Fruit fly (Drosophila melanogaster) whole organism, embryonic: ENCODE data around the gene lbe.

Source experiments
- CG10274 ChIP-seq: fragments of 200-800 bp; sonication (Bioruptor generic); optimal IDR thresholded peaks from 3 replicates; lab custom pipeline; 2017; ENCODE audit warnings: missing biosample characterization, mild to moderate bottlenecking, missing genetic modification characterization
- CG11398 ChIP-seq: fragments of 200-800 bp; sonication (Bioruptor generic); optimal IDR thresholded peaks from 2 replicates; lab custom pipeline; 2016; ENCODE audit warnings: missing biosample characterization, missing genetic modification characterization
- CG11456 ChIP-seq: fragments of 200-800 bp; sonication (Bioruptor generic); IDR thresholded peaks from 3 replicates; pipeline ENCODE4 v1.3.6; 2022; ENCODE audit warnings: missing biosample characterization, missing genetic modification characterization
- CG13624 ChIP-seq: fragments of 200-800 bp; sonication (Bioruptor generic); optimal IDR thresholded peaks from 2 replicates; lab custom pipeline; 2016; ENCODE audit warnings: missing biosample characterization, missing genetic modification characterization
- CG13894 ChIP-seq: fragments of 200-800 bp; sonication (Bioruptor generic); optimal IDR thresholded peaks from 3 replicates; lab custom pipeline; 2018; ENCODE audit warnings: missing biosample characterization, mild to moderate bottlenecking, missing genetic modification characterization, moderate library complexity
- CG17568 ChIP-seq: fragments of 200-800 bp; sonication (Bioruptor generic); optimal IDR thresholded peaks from 2 replicates; lab custom pipeline; 2018; ENCODE audit warnings: missing biosample characterization, mild to moderate bottlenecking, missing genetic modification characterization, moderate library complexity
- CG18011 ChIP-seq: fragments of 200-800 bp; sonication (Bioruptor generic); optimal IDR thresholded peaks from 2 replicates; lab custom pipeline; 2017; ENCODE audit warnings: missing biosample characterization, missing genetic modification characterization, mild to moderate bottlenecking, moderate library complexity, missing genotype
- CG2199 ChIP-seq: fragments of 200-800 bp; sonication (Bioruptor generic); IDR thresholded peaks from 3 replicates; pipeline ENCODE4 v1.3.6; 2022; ENCODE audit warnings: missing biosample characterization, missing genetic modification characterization
- CG2712 ChIP-seq: fragments of 200-800 bp; optimal IDR thresholded peaks from 3 replicates; lab custom pipeline; 2019; ENCODE audit warnings: missing biosample characterization, mild to moderate bottlenecking, missing genetic modification characterization, moderate library complexity
- CG2889 ChIP-seq: fragments of 200-800 bp; sonication (Bioruptor generic); IDR thresholded peaks from 3 replicates; pipeline ENCODE4 v1.3.6; 2022; ENCODE audit warnings: missing biosample characterization, missing genetic modification characterization
- CG30431 ChIP-seq: fragments of 200-800 bp; sonication (Bioruptor generic); optimal IDR thresholded peaks from 2 replicates; lab custom pipeline; 2017; ENCODE audit warnings: missing biosample characterization, missing genetic modification characterization
- CG32532 ChIP-seq: fragments of 200-800 bp; sonication (Bioruptor generic); IDR thresholded peaks from 2 replicates; pipeline ENCODE4 v1.3.6; 2022; ENCODE audit warnings: missing biosample characterization, missing genetic modification characterization
- CG33213 ChIP-seq: fragments of 200-800 bp; sonication (Bioruptor generic); optimal IDR thresholded peaks from 3 replicates; lab custom pipeline; 2016; ENCODE audit warnings: missing biosample characterization, missing genetic modification characterization
- CG6813 ChIP-seq: fragments of 200-800 bp; sonication (Bioruptor generic); optimal IDR thresholded peaks from 2 replicates; lab custom pipeline; 2017; ENCODE audit warnings: missing biosample characterization, missing genetic modification characterization, mild to moderate bottlenecking, moderate library complexity, missing genetic modification reagents
- CG7556 ChIP-seq: fragments of 200-800 bp; sonication (Bioruptor generic); optimal IDR thresholded peaks from 2 replicates; lab custom pipeline; 2017; ENCODE audit warnings: missing biosample characterization, mild to moderate bottlenecking, missing genetic modification characterization
- CG7963 ChIP-seq: fragments of 200-800 bp; sonication (Bioruptor generic); IDR thresholded peaks from 3 replicates; pipeline ENCODE4 v1.3.6; 2022; ENCODE audit warnings: missing biosample characterization, missing genetic modification characterization; ENCODE audit not compliant: partially characterized antibody
- CG9437 ChIP-seq: fragments of 200-800 bp; sonication (Bioruptor generic); optimal IDR thresholded peaks from 2 replicates; lab custom pipeline; 2018; ENCODE audit warnings: missing biosample characterization, mild to moderate bottlenecking, missing genetic modification characterization
- CG9817 ChIP-seq: fragments of 200-800 bp; sonication (Bioruptor generic); optimal IDR thresholded peaks from 2 replicates; lab custom pipeline; 2018; ENCODE audit warnings: missing biosample characterization, mild to moderate bottlenecking, missing genetic modification characterization, moderate library complexity
- Dll ChIP-seq: fragments of 200-800 bp; sonication (Bioruptor generic); IDR thresholded peaks from 4 replicates; pipeline ENCODE4 v1.3.6; 2022; ENCODE audit warnings: missing biosample characterization, missing genetic modification characterization; ENCODE audit not compliant: partially characterized antibody
- E2f1 ChIP-seq: fragments of 200-800 bp; sonication (Bioruptor generic); IDR thresholded peaks from 2 replicates; pipeline ENCODE4 v1.3.6; 2022; ENCODE audit warnings: missing biosample characterization, missing genetic modification characterization
- HHEX ChIP-seq: fragments of 200-800 bp; sonication (Bioruptor generic); optimal IDR thresholded peaks from 3 replicates; lab custom pipeline; 2017; ENCODE audit warnings: missing biosample characterization, mild to moderate bottlenecking, missing genetic modification characterization, missing genetic modification reagents
- HLH4C ChIP-seq: fragments of 200-800 bp; sonication (Bioruptor generic); IDR thresholded peaks from 3 replicates; pipeline ENCODE4 v1.3.6; 2022; ENCODE audit warnings: missing biosample characterization, missing genetic modification characterization; ENCODE audit not compliant: partially characterized antibody
- Hmr ChIP-seq: fragments of 200-800 bp; sonication (Bioruptor generic); optimal IDR thresholded peaks from 3 replicates; lab custom pipeline; 2017; ENCODE audit warnings: mild to moderate bottlenecking, missing biosample characterization, missing genetic modification reagents, missing genetic modification characterization
- Hmx ChIP-seq: fragments of 200-800 bp; sonication (Bioruptor generic); optimal IDR thresholded peaks from 2 replicates; lab custom pipeline; 2016; ENCODE audit warnings: missing biosample characterization, missing genetic modification characterization
- NfI ChIP-seq: fragments of 200-800 bp; sonication (Bioruptor generic); optimal IDR thresholded peaks from 3 replicates; lab custom pipeline; 2018; ENCODE audit warnings: missing biosample characterization, mild to moderate bottlenecking, missing genetic modification characterization, moderate library complexity
- Oaz ChIP-seq: fragments of 200-800 bp; sonication (Bioruptor generic); IDR thresholded peaks from 2 replicates; pipeline ENCODE4 v1.3.6; 2022; ENCODE audit warnings: missing biosample characterization, missing genetic modification characterization
- Optix ChIP-seq: fragments of 200-800 bp; sonication (Bioruptor generic); IDR thresholded peaks from 3 replicates; pipeline ENCODE4 v1.3.6; 2022; ENCODE audit warnings: missing biosample characterization, missing genetic modification characterization
- Vsx1 ChIP-seq: fragments of 200-800 bp; sonication (Bioruptor generic); optimal IDR thresholded peaks from 2 replicates; lab custom pipeline; 2017; ENCODE audit warnings: missing biosample characterization, mild to moderate bottlenecking, missing genetic modification characterization, missing genetic modification reagents
- Xrp1 ChIP-seq: fragments of 200-800 bp; sonication (Bioruptor generic); IDR thresholded peaks from 2 replicates; pipeline ENCODE4 v1.3.6; 2022; ENCODE audit warnings: missing biosample characterization, missing genetic modification characterization
- abd-A ChIP-seq: fragments of 200-800 bp; sonication (Bioruptor generic); optimal IDR thresholded peaks from 3 replicates; lab custom pipeline; 2019; ENCODE audit warnings: missing biosample characterization, mild to moderate bottlenecking, missing genetic modification characterization, moderate library complexity
- al ChIP-seq: fragments of 200-800 bp; sonication (Bioruptor generic); IDR thresholded peaks from 2 replicates; pipeline ENCODE4 v1.3.6; 2022; ENCODE audit warnings: missing biosample characterization, missing genetic modification characterization
- ash1 ChIP-seq: fragments of 200-800 bp; sonication (Bioruptor generic); optimal IDR thresholded peaks from 2 replicates; lab custom pipeline; 2018; ENCODE audit warnings: missing biosample characterization, mild to moderate bottlenecking, missing genetic modification characterization
- bowl ChIP-seq: fragments of 200-800 bp; sonication (Bioruptor generic); IDR thresholded peaks from 2 replicates; pipeline ENCODE4 v1.3.6; 2022; ENCODE audit warnings: missing biosample characterization, missing genetic modification characterization
- crp ChIP-seq, 2 experiments: fragments of 200-800 bp; sonication (Bioruptor generic); optimal IDR thresholded peaks; 2 replicates in 1 of 2; 3 replicates in 1 of 2; lab custom pipeline; 2017; ENCODE audit warnings: missing biosample characterization in 2 of 2, missing genetic modification characterization in 2 of 2, mild to moderate bottlenecking in 1 of 2, moderate library complexity in 1 of 2
- cwo ChIP-seq: fragments of 200-800 bp; sonication (Bioruptor generic); optimal IDR thresholded peaks from 3 replicates; lab custom pipeline; 2017; ENCODE audit warnings: missing biosample characterization, missing genetic modification characterization, mild to moderate bottlenecking, moderate library complexity, missing genetic modification reagents
- dan ChIP-seq: fragments of 200-800 bp; sonication (Bioruptor generic); IDR thresholded peaks from 2 replicates; pipeline ENCODE4 v1.3.6; 2022; ENCODE audit warnings: missing biosample characterization, missing genetic modification characterization
- danr ChIP-seq: fragments of 200-800 bp; sonication (Bioruptor generic); IDR thresholded peaks from 2 replicates; pipeline ENCODE4 v1.3.6; 2022; ENCODE audit warnings: missing biosample characterization, missing genetic modification characterization
- dmrt11E ChIP-seq: fragments of 200-800 bp; sonication (Bioruptor generic); optimal IDR thresholded peaks from 3 replicates; lab custom pipeline; 2018; ENCODE audit warnings: missing biosample characterization, mild to moderate bottlenecking, missing genetic modification characterization, moderate library complexity
- grau ChIP-seq: fragments of 200-800 bp; optimal IDR thresholded peaks from 3 replicates; lab custom pipeline; 2019; ENCODE audit warnings: missing biosample characterization, mild to moderate bottlenecking, missing genetic modification characterization, moderate library complexity
- maf-S ChIP-seq: fragments of 200-800 bp; sonication (Bioruptor generic); optimal IDR thresholded peaks from 2 replicates; lab custom pipeline; 2016; ENCODE audit warnings: missing biosample characterization, missing genetic modification characterization
- nmo ChIP-seq: fragments of 200-800 bp; sonication (Bioruptor generic); optimal IDR thresholded peaks from 2 replicates; lab custom pipeline; 2018; ENCODE audit warnings: missing biosample characterization, mild to moderate bottlenecking, missing genetic modification characterization, moderate library complexity
- pnt ChIP-seq: fragments of 200-800 bp; sonication (Bioruptor generic); optimal IDR thresholded peaks from 3 replicates; lab custom pipeline; 2016; ENCODE audit warnings: missing biosample characterization, missing genetic modification characterization
- pros ChIP-seq: fragments of 200-800 bp; sonication (Bioruptor generic); optimal IDR thresholded peaks from 3 replicates; lab custom pipeline; 2019; ENCODE audit warnings: missing biosample characterization, mild to moderate bottlenecking, missing genetic modification characterization, moderate library complexity
- pum ChIP-seq: fragments of 200-800 bp; sonication (Bioruptor generic); optimal IDR thresholded peaks from 2 replicates; lab custom pipeline; 2016; ENCODE audit warnings: missing biosample characterization, missing genetic modification characterization
- pzg ChIP-seq: fragments of 200-800 bp; sonication (Bioruptor generic); optimal IDR thresholded peaks from 3 replicates; lab custom pipeline; 2018; ENCODE audit warnings: missing biosample characterization, mild to moderate bottlenecking, missing genetic modification characterization, moderate library complexity
- rib ChIP-seq: fragments of 200-800 bp; sonication (Bioruptor generic); IDR thresholded peaks from 2 replicates; pipeline ENCODE4 v1.3.6; 2022; ENCODE audit warnings: missing biosample characterization, missing genetic modification characterization
- sens ChIP-seq: fragments of 200-800 bp; sonication (Bioruptor generic); peaks from one replicate; lab custom pipeline; 2016; ENCODE audit warnings: missing biosample characterization, missing genetic modification characterization
- tx ChIP-seq: fragments of 200-800 bp; sonication (Bioruptor generic); optimal IDR thresholded peaks from 2 replicates; lab custom pipeline; 2016; ENCODE audit warnings: missing biosample characterization, missing genetic modification characterization
- wor ChIP-seq: fragments of 200-800 bp; sonication (Bioruptor generic); IDR thresholded peaks from 2 replicates; pipeline ENCODE4 v1.3.6; 2022; ENCODE audit warnings: missing biosample characterization, missing genetic modification characterization

Gene lbe

dm6 chr3R:21487706-21488406 lies 41.5 kb upstream of the lbe start (continued):
- TF ChIP-seq CG7556 (GFP tag; lab: Kevin White, UChicago) (no peak), CG10274 (GFP tag; lab: Kevin White, UChicago) (no peak), rib (GFP tag; lab: Robert Waterston, UW) (no peak), sens (peak; percentile 80), Oaz (GFP tag; lab: Robert Waterston, UW) (peak; percentile 36; the same call in 1 of the 2 replicates), HHEX (GFP tag; lab: Kevin White, UChicago) (peak; percentile 52), CG11456 (GFP tag; lab: Robert Waterston, UW) (peak; percentile 94), danr (GFP tag; lab: Robert Waterston, UW) (no peak), CG11398 (no peak), pum (GFP tag; lab: Kevin White, UChicago) (peak; percentile 50), Optix (peak; percentile 58), dan (GFP tag; lab: Robert Waterston, UW) (no peak), CG33213 (GFP tag; lab: Kevin White, UChicago) (peak; percentile 78), nmo (GFP tag; lab: Kevin White, UChicago) (peak; percentile 52), CG17568 (no peak), CG13624 (peak; percentile 50), bowl (no peak), wor (GFP tag; lab: Robert Waterston, UW) (no peak), CG9817 (tag; lab: Kevin White, UChicago) (peak; percentile 65), Hmx (GFP tag; lab: Kevin White, UChicago) (no peak), CG2712 (peak; percentile 68), CG30431 (peak; percentile 57), dmrt11E (tag; lab: Kevin White, UChicago) (peak; percentile 10), crp (GFP tag; optimal IDR thresholded peaks at IDR 0.05; lab: Kevin White, UChicago) (no peak), maf-S (peak; percentile 53), ash1 (GFP tag; lab: Kevin White, UChicago) (no peak), CG9437 (no peak), CG18011 (GFP tag; lab: Kevin White, UChicago) (no peak), CG2199 (GFP tag; lab: Robert Waterston, UW) (peak; percentile 90; the same call in 2 of the 3 replicates), Xrp1 (GFP tag; lab: Robert Waterston, UW) (0 out of 2 replicates have a peak, but pooled peaks have one; percentile 5), Hmr (GFP tag; lab: Kevin White, UChicago) (peak; percentile 71), pnt (GFP tag; lab: Kevin White, UChicago) (peak; percentile 43), CG13894 (tag; lab: Kevin White, UChicago) (no peak), E2f1 (GFP tag; lab: Robert Waterston, UW) (peak; percentile 61), tx (no peak), grau (tag; lab: Kevin White, UChicago) (peak; percentile 63), CG6813 (GFP tag; lab: Kevin White, UChicago) (no peak), al (peak; percentile 39; the same call in 1 of the 2 replicates), pros (GFP tag; lab: Kevin White, UChicago) (no peak), HLH4C (peak; percentile 77), Dll (GFP tag; lab: Robert Waterston, UW) (0 out of 4 replicates have a peak, but pooled peaks have one; percentile 40), CG32532 (GFP tag; lab: Robert Waterston, UW) (peak; percentile 91), cwo (GFP tag; lab: Kevin White, UChicago) (no peak), pzg (GFP tag; lab: Kevin White, UChicago) (peak; percentile 48), CG2889 (GFP tag; lab: Robert Waterston, UW) (no peak), abd-A (tag; lab: Kevin White, UChicago) (no peak), Vsx1 (GFP tag; lab: Kevin White, UChicago) (no peak), NfI (GFP tag; lab: Kevin White, UChicago) (peak; percentile 73), CG7963 (GFP tag; lab: Robert Waterston, UW) (no peak)
